Worm (Caenorhabditis elegans) whole organism, young adult: Measurements from ENCODE around the gene rpb-12.
A peak's percentile ranks its signal among the peaks of the same experiment; 100 is the strongest.

Source experiments
- B0019.2 ChIP-seq: fragments of 200-800 bp; sonication (Bioruptor generic); conservative IDR thresholded peaks from 2 replicates; pipeline ENCODE4 v1.3.6; 2022; ENCODE audit warnings: missing genetic modification reagents, missing genetic modification characterization, missing compliant biosample characterization
- F37B4.10 ChIP-seq: fragments of 200-800 bp; sonication (Bioruptor generic); IDR thresholded peaks from 2 replicates; pipeline ENCODE4 v1.3.6; 2022; ENCODE audit warnings: missing genetic modification characterization, missing compliant biosample characterization
- F52B5.7 ChIP-seq: sonication (generic microtip); optimal IDR thresholded peaks from 2 replicates; lab custom pipeline; 2016; ENCODE audit warnings: mild to moderate bottlenecking, missing genetic modification characterization, missing compliant biosample characterization
- Y56A3A.18 ChIP-seq: fragments of 200-800 bp; sonication (Bioruptor generic); IDR thresholded peaks from 2 replicates; pipeline ENCODE4 v1.3.6; 2022; ENCODE audit warnings: missing genetic modification reagents, missing genetic modification characterization, missing compliant biosample characterization
- Y79H2A.3 ChIP-seq: fragments of 200-800 bp; sonication (Bioruptor generic); conservative IDR thresholded peaks from 2 replicates; pipeline ENCODE4 v1.3.6; 2022; ENCODE audit warnings: missing genetic modification reagents, missing genetic modification characterization, missing compliant biosample characterization
- Y95B8A.8 ChIP-seq: fragments of 200-800 bp; sonication (Bioruptor generic); IDR thresholded peaks from 2 replicates; pipeline ENCODE4 v1.3.6; 2022; ENCODE audit warnings: missing genetic modification reagents, missing genetic modification characterization, missing compliant biosample characterization
- ZK185.1 ChIP-seq: sonication (generic microtip); optimal IDR thresholded peaks from 2 replicates; lab custom pipeline; 2016; ENCODE audit warnings: mild to moderate bottlenecking, missing genetic modification characterization, missing compliant biosample characterization; ENCODE audit not compliant: poor library complexity, severe bottlenecking
- akir-1 ChIP-seq: fragments of 200-800 bp; sonication (Bioruptor generic); optimal IDR thresholded peaks from 2 replicates; lab custom pipeline; 2018; ENCODE audit warnings: mild to moderate bottlenecking, missing genetic modification characterization, moderate library complexity, missing compliant biosample characterization
- aptf-2 ChIP-seq: fragments of 200-800 bp; sonication (Bioruptor generic); conservative IDR thresholded peaks from 2 replicates; pipeline ENCODE4 v1.3.6; 2022; ENCODE audit warnings: missing genetic modification reagents, missing genetic modification characterization, missing compliant biosample characterization
- attf-5 ChIP-seq: fragments of 200-800 bp; sonication (Bioruptor generic); optimal IDR thresholded peaks from 2 replicates; lab custom pipeline; 2018; ENCODE audit warnings: mild to moderate bottlenecking, missing genetic modification characterization, missing compliant biosample characterization
- ccch-3 ChIP-seq: fragments of 200-800 bp; sonication (Bioruptor generic); optimal IDR thresholded peaks from 2 replicates; lab custom pipeline; 2018; ENCODE audit warnings: mild to moderate bottlenecking, missing genetic modification characterization, missing compliant biosample characterization
- ceh-91 ChIP-seq: fragments of 200-800 bp; sonication (Bioruptor generic); IDR thresholded peaks from 2 replicates; pipeline ENCODE4 v1.3.6; 2022; ENCODE audit warnings: missing genetic modification reagents, missing genetic modification characterization, missing compliant biosample characterization
- dpff-1 ChIP-seq: sonication (generic microtip); optimal IDR thresholded peaks from 2 replicates; lab custom pipeline; 2017; ENCODE audit warnings: mild to moderate bottlenecking, missing genetic modification characterization, missing compliant biosample characterization
- egl-18 ChIP-seq: fragments of 200-800 bp; sonication (Bioruptor generic); IDR thresholded peaks from 2 replicates; pipeline ENCODE4 v1.3.6; 2022; ENCODE audit warnings: missing genetic modification reagents, missing genetic modification characterization, missing compliant biosample characterization
- ets-4 ChIP-seq: fragments of 200-800 bp; sonication (Bioruptor generic); optimal IDR thresholded peaks from 2 replicates; lab custom pipeline; 2018; ENCODE audit warnings: mild to moderate bottlenecking, missing genetic modification characterization, missing compliant biosample characterization
- fkh-3 ChIP-seq: sonication (generic microtip); optimal IDR thresholded peaks from 2 replicates; lab custom pipeline; 2016; ENCODE audit warnings: mild to moderate bottlenecking, missing genetic modification characterization, missing compliant biosample characterization
- hlh-12 ChIP-seq: sonication (generic microtip); optimal IDR thresholded peaks from 2 replicates; lab custom pipeline; 2016; ENCODE audit warnings: missing genetic modification characterization, missing compliant biosample characterization
- lin-26 ChIP-seq: fragments of 200-800 bp; sonication (Bioruptor generic); IDR thresholded peaks from 2 replicates; pipeline ENCODE4 v1.3.6; 2022; ENCODE audit warnings: missing genetic modification reagents, missing genetic modification characterization, missing compliant biosample characterization
- lsy-27 ChIP-seq: sonication (generic microtip); optimal IDR thresholded peaks from 2 replicates; lab custom pipeline; 2017; ENCODE audit warnings: missing genetic modification characterization, mild to moderate bottlenecking, missing compliant biosample characterization, antibody characterized with exemption, missing genotype, borderline replicate concordance; ENCODE audit not compliant: insufficient read depth
- mel-28 ChIP-seq: sonication (generic microtip); optimal IDR thresholded peaks from 2 replicates; lab custom pipeline; 2016; ENCODE audit warnings: borderline replicate concordance, mild to moderate bottlenecking, missing genetic modification characterization, missing compliant biosample characterization
- nhr-179 ChIP-seq: sonication (generic microtip); optimal IDR thresholded peaks from 2 replicates; lab custom pipeline; 2016; ENCODE audit warnings: mild to moderate bottlenecking, missing genetic modification characterization, missing compliant biosample characterization
- nhr-27 ChIP-seq: fragments of 200-800 bp; sonication (Bioruptor generic); optimal IDR thresholded peaks from 2 replicates; lab custom pipeline; 2018; ENCODE audit warnings: mild to moderate bottlenecking, missing genetic modification characterization, moderate library complexity, missing compliant biosample characterization
- nhr-80 ChIP-seq: sonication (generic microtip); optimal IDR thresholded peaks from 2 replicates; lab custom pipeline; 2016; ENCODE audit warnings: missing genetic modification characterization, missing compliant biosample characterization
- rec-8 ChIP-seq, 2 experiments: sonication (generic microtip); optimal IDR thresholded peaks; 2 replicates each; lab custom pipeline; 2016; ENCODE audit warnings: mild to moderate bottlenecking in 2 of 2, missing genetic modification characterization in 2 of 2, missing genetic modification reagents in 2 of 2, missing genotype in 2 of 2, missing biosample characterization in 1 of 2, missing compliant biosample characterization in 1 of 2, moderate library complexity in 1 of 2
- repo-1 ChIP-seq: sonication (generic microtip); optimal IDR thresholded peaks from 2 replicates; lab custom pipeline; 2017; ENCODE audit warnings: mild to moderate bottlenecking, missing genetic modification characterization, missing compliant biosample characterization
- snpc-1.1 ChIP-seq: sonication (generic microtip); optimal IDR thresholded peaks from 2 replicates; lab custom pipeline; 2017; ENCODE audit warnings: missing genetic modification characterization, mild to moderate bottlenecking, missing compliant biosample characterization, antibody characterized with exemption, moderate library complexity, missing genotype, missing genetic modification reagents; ENCODE audit not compliant: insufficient read depth
- snpc-3.4 ChIP-seq: sonication (generic microtip); optimal IDR thresholded peaks from 2 replicates; lab custom pipeline; 2017; ENCODE audit warnings: missing genetic modification characterization, mild to moderate bottlenecking, missing compliant biosample characterization, antibody characterized with exemption, moderate library complexity, missing genotype, missing genetic modification reagents
- snpc-4 ChIP-seq, 5 experiments: fragments of 150-350 bp in 1 of 5; sonication (generic microtip) in 4 of 5; optimal IDR thresholded peaks; 2 replicates each; lab custom pipeline; 2014 to 2018; ENCODE audit warnings: missing genetic modification characterization in 5 of 5, missing biosample characterization in 3 of 5, antibody characterized with exemption in 2 of 5, mild to moderate bottlenecking in 2 of 5, missing compliant biosample characterization in 2 of 5, missing genotype in 2 of 5, moderate library complexity in 2 of 5, missing genetic modification reagents in 1 of 5
- somi-1 ChIP-seq: fragments of 200-800 bp; sonication (Bioruptor generic); optimal IDR thresholded peaks from 2 replicates; lab custom pipeline; 2018; ENCODE audit warnings: mild to moderate bottlenecking, missing genetic modification characterization, missing compliant biosample characterization
- tbp1 ChIP-seq: fragments of 200-800 bp; sonication (Bioruptor generic); optimal IDR thresholded peaks from 2 replicates; lab custom pipeline; 2018; ENCODE audit warnings: mild to moderate bottlenecking, missing genetic modification characterization, missing compliant biosample characterization
- zim-3 ChIP-seq: sonication (generic microtip); optimal IDR thresholded peaks from 2 replicates; lab custom pipeline; 2017; ENCODE audit warnings: mild to moderate bottlenecking, missing genetic modification characterization, moderate library complexity, missing compliant biosample characterization
- ztf-28 ChIP-seq: fragments of 200-800 bp; sonication (Bioruptor generic); IDR thresholded peaks from 2 replicates; pipeline ENCODE4 v1.3.6; 2022; ENCODE audit warnings: missing genetic modification reagents, missing genetic modification characterization, missing compliant biosample characterization
- ztf-6 ChIP-seq: fragments of 200-800 bp; sonication (Bioruptor generic); IDR thresholded peaks from 2 replicates; pipeline ENCODE4 v1.3.6; 2022; ENCODE audit warnings: missing genetic modification reagents, missing genetic modification characterization, missing compliant biosample characterization

rpb-12 gene

DNA sequence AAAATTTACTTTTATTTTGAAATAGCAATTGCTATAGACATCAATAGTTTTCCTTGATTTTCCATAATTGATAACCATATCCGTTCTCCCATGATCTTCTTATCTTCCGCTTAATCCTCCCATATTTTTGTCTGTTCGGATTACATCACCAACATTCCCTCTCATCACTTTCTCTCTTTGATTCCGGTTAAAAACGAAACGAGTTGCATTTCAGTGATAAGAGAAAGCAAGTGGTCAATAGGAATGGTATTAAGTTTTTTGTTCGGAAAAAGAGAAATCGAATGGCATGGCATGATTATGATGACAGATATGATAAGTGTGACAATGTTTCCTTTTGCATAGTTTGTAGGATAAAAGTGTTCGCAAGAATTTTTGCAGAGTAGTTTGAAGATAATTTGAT, 34.6 kb downstream of the rpb-12 start:
- TF ChIP-seq akir-1 (GFP tag; lab: Kevin White, UChicago) (no peak), repo-1 (tag; lab: Kevin White, UChicago) (no peak), nhr-80 (tag; lab: Kevin White, UChicago) (peak; percentile 85), rec-8 (tag; optimal IDR thresholded peaks at IDR 0.05; lab: Kevin White, UChicago) (no peak), ets-4 (GFP tag; lab: Kevin White, UChicago) (peak; percentile 46), B0019.2 (no peak), mel-28 (tag; lab: Kevin White, UChicago) (no peak), nhr-179 (tag; lab: Kevin White, UChicago) (no peak), tbp1 (no peak), lin-26 (GFP tag; lab: Robert Waterston, UW) (no peak), nhr-27 (no peak)
- TF ChIP-seq, all 124 proteins: peak for 2

DNA sequence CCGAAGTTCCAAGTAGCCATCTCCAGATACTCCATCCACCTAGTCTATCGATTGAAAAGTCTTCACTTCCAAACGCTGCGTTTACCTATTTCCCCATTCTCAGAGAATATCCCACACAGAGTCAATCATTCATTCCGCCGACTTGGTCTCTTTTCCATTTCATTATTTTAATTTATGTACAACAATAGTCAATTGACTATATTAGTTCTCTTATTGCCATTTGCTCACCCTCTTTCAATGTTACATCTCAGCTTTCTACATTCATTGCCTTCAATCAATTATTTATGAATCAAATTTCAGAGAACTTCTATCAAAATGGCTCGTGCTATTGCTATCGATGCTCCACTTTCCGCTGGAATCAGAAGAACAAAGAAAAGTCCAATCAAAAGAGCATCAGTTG, 38.0 kb downstream of the rpb-12 start, which contains the start of gene aly-1:
TSS of gene aly-1 (plus strand) at position 301 of the 400 bp plus-strand sequence.
- TF ChIP-seq egl-18 (GFP tag; lab: Robert Waterston, UW), result no peak
- TF ChIP-seq snpc-1.1, result no peak
- no peak for TF ChIP-seq ztf-28 (GFP tag; lab: Robert Waterston, UW)
- TF ChIP-seq ets-4 (GFP tag; lab: Kevin White, UChicago), result no peak
- TF ChIP-seq akir-1 (GFP tag; lab: Kevin White, UChicago), result no peak

- TF ChIP-seq nhr-80 (tag; lab: Kevin White, UChicago), result peak; percentile 15
- no peak for TF ChIP-seq dpff-1 (tag; lab: Kevin White, UChicago)
- peak; percentile 43 for TF ChIP-seq attf-5 (GFP tag; lab: Kevin White, UChicago)
- TF ChIP-seq nhr-27, result no peak
- TF ChIP-seq snpc-4 (GFP tag; optimal IDR thresholded peaks at IDR 0.05; lab: Kevin White, UChicago), result no peak
- peak in 1 of 4 experiments; percentile 18 for TF ChIP-seq snpc-4 (tag; optimal IDR thresholded peaks at IDR 0.05; lab: Kevin White, UChicago)
- TF ChIP-seq snpc-3.4 (tag; lab: Kevin White, UChicago), result peak; percentile 4
Observed at ce11 chrIV:9107464-9107863, 39.2 kb downstream of the rpb-12 start.

DNA sequence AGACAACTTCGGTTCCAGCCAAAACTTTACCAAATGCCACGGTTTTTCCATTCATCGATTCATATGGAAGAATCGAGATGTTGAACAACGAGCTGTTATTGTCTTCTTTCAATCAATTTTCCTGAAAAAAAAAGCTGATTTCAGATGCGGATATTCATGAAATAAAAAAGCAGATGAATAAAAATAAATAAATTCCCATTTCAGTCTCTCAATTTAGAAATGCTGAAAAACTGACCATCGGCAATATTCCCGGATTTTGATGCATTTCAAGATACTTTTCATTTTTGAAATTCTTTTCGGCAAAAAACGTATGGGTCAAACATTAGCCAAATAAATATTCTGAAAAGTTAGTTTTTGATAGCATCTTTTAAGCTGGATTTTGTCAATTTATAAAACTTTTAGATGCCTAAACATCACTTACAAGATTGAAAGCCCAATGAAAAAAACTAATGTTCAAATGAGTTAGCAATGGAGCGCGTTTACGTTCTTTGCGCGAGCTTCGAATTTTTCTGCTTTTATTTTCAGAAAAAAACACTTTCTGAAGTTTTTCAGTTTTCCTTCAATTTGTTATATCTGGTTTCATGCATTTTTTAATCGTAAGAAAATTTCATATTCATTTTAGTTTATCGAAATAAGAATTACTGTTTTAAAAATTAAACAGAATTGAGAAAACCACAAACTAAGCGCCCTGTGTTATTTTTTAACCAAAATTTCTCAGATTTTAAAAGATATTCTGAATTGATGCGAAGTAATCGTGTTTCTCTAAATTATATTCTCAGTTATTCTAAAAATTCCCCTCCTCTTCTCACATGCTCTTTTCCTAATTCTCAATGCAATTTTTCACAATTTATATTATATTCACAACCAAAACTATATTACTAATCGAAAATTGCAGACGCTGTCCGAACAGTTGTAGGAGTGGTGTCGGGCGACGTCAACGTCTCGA, 42.3 kb downstream of the rpb-12 start, which contains the start of the genes C01F6.14 and fem-3:
TSS of gene C01F6.14 (minus strand) at position 51 of the 946 bp plus-strand sequence.
TSS of gene fem-3 (plus strand) at position 896 of the 946 bp plus-strand sequence.
- TF ChIP-seq fkh-3 (tag; lab: Kevin White, UChicago), result no peak
- no peak for TF ChIP-seq egl-18 (GFP tag; lab: Robert Waterston, UW)
- no peak for TF ChIP-seq hlh-12
- TF ChIP-seq Y95B8A.8 (GFP tag; lab: Robert Waterston, UW), result no peak
- TF ChIP-seq ztf-28 (GFP tag; lab: Robert Waterston, UW), result no peak
- TF ChIP-seq aptf-2 (GFP tag; lab: Robert Waterston, UW), result no peak
- TF ChIP-seq Y79H2A.3 (GFP tag; lab: Robert Waterston, UW), result no peak
- TF ChIP-seq lsy-27 (tag; lab: Kevin White, UChicago), result no peak
- TF ChIP-seq ceh-91, result no peak
- no peak for TF ChIP-seq Y56A3A.18 (GFP tag; lab: Robert Waterston, UW)
- no peak for TF ChIP-seq zim-3 (tag; lab: Kevin White, UChicago)

DNA sequence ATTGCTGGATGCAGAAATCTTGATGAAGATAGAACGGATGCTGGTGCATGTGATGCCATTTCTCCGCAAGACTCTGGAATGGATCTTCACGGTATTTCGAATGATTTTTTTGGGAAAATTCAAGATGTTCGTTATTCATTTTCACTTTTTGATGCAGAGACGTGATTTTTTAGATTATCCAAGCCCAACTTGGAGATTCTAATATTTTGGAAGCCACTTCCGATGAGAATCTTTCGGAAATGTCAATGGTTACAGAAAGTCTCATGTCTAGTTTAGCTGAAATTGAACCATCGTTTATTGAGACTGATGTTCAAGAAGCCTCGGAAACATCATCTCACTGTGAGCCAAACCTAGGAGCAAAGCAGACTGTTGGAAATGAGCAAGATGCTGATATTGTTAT, 45.8 kb downstream of the rpb-12 start:
- TF ChIP-seq ZK185.1 (no peak), ztf-6 (GFP tag; lab: Robert Waterston, UW) (no peak), F37B4.10 (no peak), ccch-3 (GFP tag; lab: Kevin White, UChicago) (no peak), attf-5 (GFP tag; lab: Kevin White, UChicago) (no peak), F52B5.7 (no peak), somi-1 (GFP tag; lab: Kevin White, UChicago) (no peak)
